Fruit fly (Drosophila melanogaster) whole organism, prepupa: Measurements from ENCODE around the gene jim.

Experiments
- Blimp-1 ChIP-seq: fragments of 200-800 bp; sonication (Bioruptor generic); optimal IDR thresholded peaks from 3 replicates; lab custom pipeline; 2017; ENCODE audit warnings: missing biosample characterization, missing genetic modification characterization, mild to moderate bottlenecking, moderate library complexity, missing genetic modification reagents
- CG10669 ChIP-seq: fragments of 200-800 bp; sonication (Bioruptor generic); optimal IDR thresholded peaks from 3 replicates; lab custom pipeline; 2018; ENCODE audit warnings: missing biosample characterization, mild to moderate bottlenecking, missing genetic modification characterization, moderate library complexity
- CG11294 ChIP-seq: fragments of 200-800 bp; sonication (Bioruptor generic); IDR thresholded peaks from 2 replicates; pipeline ENCODE4 v1.3.6; 2022; ENCODE audit warnings: missing biosample characterization, missing genetic modification characterization
- CG11762 ChIP-seq: fragments of 200-800 bp; sonication (Bioruptor generic); optimal IDR thresholded peaks from 3 replicates; lab custom pipeline; 2016; ENCODE audit warnings: missing biosample characterization, missing genetic modification characterization; ENCODE audit not compliant: insufficient read depth
- CG11902 ChIP-seq: fragments of 200-800 bp; sonication (Bioruptor generic); optimal IDR thresholded peaks from 3 replicates; lab custom pipeline; 2016; ENCODE audit warnings: missing biosample characterization, missing genetic modification characterization
- CG1621 ChIP-seq: fragments of 200-800 bp; sonication (Bioruptor generic); optimal IDR thresholded peaks from 3 replicates; lab custom pipeline; 2018; ENCODE audit warnings: missing biosample characterization, mild to moderate bottlenecking, missing genetic modification characterization
- CG16779 ChIP-seq: fragments of 200-800 bp; sonication (Bioruptor generic); optimal IDR thresholded peaks from 3 replicates; lab custom pipeline; 2017; ENCODE audit warnings: missing biosample characterization, mild to moderate bottlenecking, missing genetic modification characterization
- CG31627 ChIP-seq: fragments of 200-800 bp; sonication (Bioruptor generic); optimal IDR thresholded peaks from 3 replicates; lab custom pipeline; 2016; ENCODE audit warnings: missing biosample characterization, missing genetic modification characterization
- CG32006 ChIP-seq: fragments of 200-800 bp; sonication (Bioruptor generic); optimal IDR thresholded peaks from 3 replicates; lab custom pipeline; 2017; ENCODE audit warnings: missing biosample characterization, mild to moderate bottlenecking, missing genetic modification characterization
- CG34406 ChIP-seq: fragments of 200-800 bp; sonication (Bioruptor generic); optimal IDR thresholded peaks from 3 replicates; lab custom pipeline; 2016; ENCODE audit warnings: missing biosample characterization, missing genetic modification characterization
- CG3919 ChIP-seq: fragments of 200-800 bp; sonication (Bioruptor generic); optimal IDR thresholded peaks from 3 replicates; lab custom pipeline; 2016; ENCODE audit warnings: missing biosample characterization, missing genetic modification characterization
- CG4318 ChIP-seq: fragments of 200-800 bp; sonication (Bioruptor generic); optimal IDR thresholded peaks from 3 replicates; lab custom pipeline; 2017; ENCODE audit warnings: missing biosample characterization, mild to moderate bottlenecking, missing genetic modification characterization
- CG6163 ChIP-seq: fragments of 200-800 bp; sonication (Bioruptor generic); IDR thresholded peaks from 3 replicates; pipeline ENCODE4 v1.3.6; 2022; ENCODE audit warnings: missing biosample characterization, missing genetic modification characterization
- CG6276 ChIP-seq: fragments of 200-800 bp; sonication (Bioruptor generic); optimal IDR thresholded peaks from 2 replicates; lab custom pipeline; 2017; ENCODE audit warnings: missing biosample characterization, mild to moderate bottlenecking, missing genetic modification characterization
- CG6808 ChIP-seq: fragments of 200-800 bp; sonication (Bioruptor generic); optimal IDR thresholded peaks from 3 replicates; lab custom pipeline; 2017; ENCODE audit warnings: missing biosample characterization, missing genetic modification characterization, mild to moderate bottlenecking, moderate library complexity, missing genetic modification reagents
- CG8632 ChIP-seq: fragments of 200-800 bp; sonication (Bioruptor generic); optimal IDR thresholded peaks from 3 replicates; lab custom pipeline; 2016; ENCODE audit warnings: missing biosample characterization, missing genetic modification characterization
- Eip75B ChIP-seq: fragments of 200-800 bp; sonication (Bioruptor generic); optimal IDR thresholded peaks from 3 replicates; lab custom pipeline; 2016; ENCODE audit warnings: missing biosample characterization, missing genetic modification characterization
- Eip78C ChIP-seq: fragments of 200-800 bp; sonication (Bioruptor generic); peaks from one replicate; lab custom pipeline; 2016; ENCODE audit warnings: missing biosample characterization, missing genetic modification characterization
- Eip93F ChIP-seq: fragments of 200-800 bp; sonication (Bioruptor generic); optimal IDR thresholded peaks from 2 replicates; lab custom pipeline; 2016; ENCODE audit warnings: missing biosample characterization, mild to moderate bottlenecking, missing genetic modification characterization
- Ets21C ChIP-seq: fragments of 200-800 bp; sonication (Bioruptor generic); optimal IDR thresholded peaks from 3 replicates; lab custom pipeline; 2016; ENCODE audit warnings: missing biosample characterization, missing genetic modification characterization
- Ets96B ChIP-seq: fragments of 200-800 bp; optimal IDR thresholded peaks from 2 replicates; lab custom pipeline; 2019; ENCODE audit warnings: missing biosample characterization, mild to moderate bottlenecking, missing genetic modification characterization, moderate library complexity
- Gug ChIP-seq: fragments of 200-800 bp; sonication (Bioruptor generic); IDR thresholded peaks from 2 replicates; pipeline ENCODE4 v1.3.6; 2022; ENCODE audit warnings: missing biosample characterization, missing genetic modification characterization
- Hr38 ChIP-seq: sonication (Bioruptor generic); optimal IDR thresholded peaks from 2 replicates; lab custom pipeline; 2016; ENCODE audit warnings: missing biosample characterization, missing genetic modification characterization
- Lpt ChIP-seq: fragments of 200-800 bp; sonication (Bioruptor generic); optimal IDR thresholded peaks from 3 replicates; lab custom pipeline; 2016; ENCODE audit warnings: missing biosample characterization, missing genetic modification characterization
- OdsH ChIP-seq: fragments of 200-800 bp; sonication (Bioruptor generic); optimal IDR thresholded peaks from 3 replicates; lab custom pipeline; 2016; ENCODE audit warnings: missing biosample characterization, missing genetic modification characterization
- Smox ChIP-seq: fragments of 200-800 bp; sonication (Bioruptor generic); optimal IDR thresholded peaks from 3 replicates; lab custom pipeline; 2016; ENCODE audit warnings: missing biosample characterization, missing genetic modification characterization
- Sox102F ChIP-seq: fragments of 200-800 bp; sonication (Bioruptor generic); optimal IDR thresholded peaks from 2 replicates; lab custom pipeline; 2016; ENCODE audit warnings: missing biosample characterization, mild to moderate bottlenecking, missing genetic modification characterization
- Sox14 ChIP-seq: fragments of 200-800 bp; sonication (Bioruptor generic); optimal IDR thresholded peaks from 3 replicates; lab custom pipeline; 2016; ENCODE audit warnings: missing biosample characterization, missing genetic modification characterization
- Sox15 ChIP-seq: fragments of 200-800 bp; sonication (Bioruptor generic); optimal IDR thresholded peaks from 3 replicates; lab custom pipeline; 2016; ENCODE audit warnings: missing biosample characterization, missing genetic modification characterization
- acj6 ChIP-seq: fragments of 200-800 bp; sonication (Bioruptor generic); optimal IDR thresholded peaks from 3 replicates; lab custom pipeline; 2016; ENCODE audit warnings: missing biosample characterization, missing genetic modification characterization
- cyc ChIP-seq: fragments of 200-800 bp; sonication (Bioruptor generic); optimal IDR thresholded peaks from 3 replicates; lab custom pipeline; 2016; ENCODE audit warnings: missing biosample characterization, missing genetic modification characterization
- dac ChIP-seq: fragments of 200-800 bp; sonication (Bioruptor generic); optimal IDR thresholded peaks from 2 replicates; lab custom pipeline; 2017; ENCODE audit warnings: missing biosample characterization, mild to moderate bottlenecking, missing genetic modification characterization
- dsx ChIP-seq: fragments of 200-800 bp; optimal IDR thresholded peaks from 3 replicates; lab custom pipeline; 2019; ENCODE audit warnings: missing biosample characterization, mild to moderate bottlenecking, missing genetic modification characterization, moderate library complexity; ENCODE audit not compliant: poor library complexity, severe bottlenecking
- eg ChIP-seq: fragments of 200-800 bp; sonication (Bioruptor generic); IDR thresholded peaks from 3 replicates; pipeline ENCODE4 v1.3.6; 2022; ENCODE audit warnings: missing biosample characterization, missing genetic modification characterization
- fd59A ChIP-seq: fragments of 200-800 bp; sonication (Bioruptor generic); optimal IDR thresholded peaks from 2 replicates; lab custom pipeline; 2017; ENCODE audit warnings: missing biosample characterization, mild to moderate bottlenecking, missing genetic modification characterization, missing genetic modification reagents
- fd85E ChIP-seq: fragments of 200-800 bp; sonication (Bioruptor generic); optimal IDR thresholded peaks from 3 replicates; lab custom pipeline; 2016; ENCODE audit warnings: missing biosample characterization, missing genetic modification characterization
- fkh ChIP-seq: fragments of 200-800 bp; sonication (Bioruptor generic); optimal IDR thresholded peaks from 3 replicates; lab custom pipeline; 2017; ENCODE audit warnings: missing biosample characterization, mild to moderate bottlenecking, missing genetic modification characterization, moderate library complexity
- lz ChIP-seq: fragments of 200-800 bp; sonication (Bioruptor generic); optimal IDR thresholded peaks from 3 replicates; lab custom pipeline; 2016; ENCODE audit warnings: missing biosample characterization, missing genetic modification characterization
- pdm3 ChIP-seq: fragments of 200-800 bp; sonication (Bioruptor generic); optimal IDR thresholded peaks from 3 replicates; lab custom pipeline; 2016; ENCODE audit warnings: missing biosample characterization, missing genetic modification characterization
- salr ChIP-seq, 2 experiments: fragments of 200-800 bp; sonication (Bioruptor generic); optimal IDR thresholded peaks; 3 replicates each; lab custom pipeline; 2016 to 2018; ENCODE audit warnings: missing biosample characterization in 2 of 2, missing genetic modification characterization in 2 of 2, mild to moderate bottlenecking in 1 of 2
- spab ChIP-seq: fragments of 200-800 bp; sonication (Bioruptor generic); optimal IDR thresholded peaks from 2 replicates; lab custom pipeline; 2017; ENCODE audit warnings: missing biosample characterization, mild to moderate bottlenecking, missing genetic modification characterization, missing genetic modification reagents
- ss ChIP-seq, 2 experiments: fragments of 200-800 bp; sonication (Bioruptor generic); optimal IDR thresholded peaks; 2 replicates in 1 of 2; 3 replicates in 1 of 2; lab custom pipeline; 2017 to 2018; ENCODE audit warnings: mild to moderate bottlenecking in 2 of 2, missing biosample characterization in 2 of 2, missing genetic modification characterization in 2 of 2, moderate library complexity in 1 of 2
- svp ChIP-seq: fragments of 200-800 bp; sonication (Bioruptor generic); peaks from one replicate; lab custom pipeline; 2016; ENCODE audit warnings: missing biosample characterization, missing genetic modification characterization
- topi ChIP-seq: fragments of 200-800 bp; sonication (Bioruptor generic); optimal IDR thresholded peaks from 3 replicates; lab custom pipeline; 2016; ENCODE audit warnings: missing biosample characterization, missing genetic modification characterization
- vri ChIP-seq: fragments of 200-800 bp; sonication (Bioruptor generic); optimal IDR thresholded peaks from 3 replicates; lab custom pipeline; 2016; ENCODE audit warnings: missing biosample characterization, mild to moderate bottlenecking, missing genetic modification characterization

jim gene

dm6 chr3L:22847679-22848118, 12.7 kb upstream of the jim start (continued):
- TF ChIP-seq CG34406 (GFP tag; lab: Kevin White, UChicago) (no peak), svp (peak; percentile 67), CG6276 (GFP tag; lab: Kevin White, UChicago) (peak; percentile 32), Ets21C (GFP tag; lab: Kevin White, UChicago) (no peak), Lpt (GFP tag; lab: Kevin White, UChicago) (no peak), vri (peak; percentile 10), eg (GFP tag; lab: Robert Waterston, UW) (peak; percentile 40; the same call in 2 of the 3 replicates), Blimp-1 (no peak), topi (GFP tag; lab: Kevin White, UChicago) (peak; percentile 9), fd59A (GFP tag; lab: Kevin White, UChicago) (no peak), fd85E (no peak), salr (GFP tag; optimal IDR thresholded peaks at IDR 0.05; lab: Kevin White, UChicago) (no peak), CG11294 (no peak), ss (GFP tag; optimal IDR thresholded peaks at IDR 0.05; lab: Kevin White, UChicago) (peak; percentile 54 to 57), CG8632 (GFP tag; lab: Kevin White, UChicago) (no peak), Hr38 (no peak), Gug (GFP tag; lab: Robert Waterston, UW) (no peak), dac (no peak), CG4318 (no peak), Sox14 (GFP tag; lab: Kevin White, UChicago) (peak; percentile 9), Sox15 (GFP tag; lab: Kevin White, UChicago) (no peak), CG16779 (tag; lab: Kevin White, UChicago) (peak; percentile 27), CG11902 (GFP tag; lab: Kevin White, UChicago) (no peak), CG10669 (peak; percentile 3), acj6 (GFP tag; lab: Kevin White, UChicago) (no peak)

dm6 chr3L:22843094-22843493, 8.1 kb upstream of the jim start:
- TF ChIP-seq Eip78C (GFP tag; lab: Kevin White, UChicago) (peak; percentile 40), salr (GFP tag; optimal IDR thresholded peaks at IDR 0.05; lab: Kevin White, UChicago) (no peak), Eip75B (GFP tag; lab: Kevin White, UChicago) (no peak), CG4318 (no peak), svp (peak; percentile 55), Hr38 (no peak), CG6163 (GFP tag; lab: Robert Waterston, UW) (no peak), CG16779 (tag; lab: Kevin White, UChicago) (no peak), CG3919 (GFP tag; lab: Kevin White, UChicago) (no peak)

- no peak for TF ChIP-seq cyc (GFP tag; lab: Kevin White, UChicago)
- peak; percentile 79 to 80 for TF ChIP-seq ss (GFP tag; optimal IDR thresholded peaks at IDR 0.05; lab: Kevin White, UChicago)
- no peak for TF ChIP-seq pdm3 (GFP tag; lab: Kevin White, UChicago)
- TF ChIP-seq dsx (GFP tag; lab: Kevin White, UChicago): peak; percentile 47
- peak; percentile 33 for TF ChIP-seq CG32006
- TF ChIP-seq CG10669: peak; percentile 16
- peak; percentile 72 for TF ChIP-seq Blimp-1
- peak; percentile 24 for TF ChIP-seq Eip75B (GFP tag; lab: Kevin White, UChicago)
- TF ChIP-seq CG31627 (GFP tag; lab: Kevin White, UChicago): no peak
- TF ChIP-seq topi (GFP tag; lab: Kevin White, UChicago): peak; percentile 27
- no peak for TF ChIP-seq Eip93F (GFP tag; lab: Kevin White, UChicago)
- no peak for TF ChIP-seq fd85E
- TF ChIP-seq fkh: peak; percentile 20
- no peak for TF ChIP-seq CG4318
- peak; percentile 63 for TF ChIP-seq Lpt (GFP tag; lab: Kevin White, UChicago)
- TF ChIP-seq CG8632 (GFP tag; lab: Kevin White, UChicago): peak; percentile 1
- TF ChIP-seq Sox102F: no peak
- TF ChIP-seq salr (GFP tag; optimal IDR thresholded peaks at IDR 0.05; lab: Kevin White, UChicago): peak; percentile 8 to 51
- peak; percentile 46 for TF ChIP-seq Ets96B (tag; lab: Kevin White, UChicago)
- no peak for TF ChIP-seq CG11902 (GFP tag; lab: Kevin White, UChicago)
- TF ChIP-seq CG1621 (tag; lab: Kevin White, UChicago): peak; percentile 73
- no peak for TF ChIP-seq Sox15 (GFP tag; lab: Kevin White, UChicago)
- no peak for TF ChIP-seq OdsH
- TF ChIP-seq CG6163 (GFP tag; lab: Robert Waterston, UW): peak; percentile 73; the same call in 2 of the 3 replicates
- peak; percentile 87 for TF ChIP-seq svp
- TF ChIP-seq CG6808 (GFP tag; lab: Kevin White, UChicago): peak; percentile 75
- TF ChIP-seq Smox: no peak
- TF ChIP-seq lz (GFP tag; lab: Kevin White, UChicago): no peak
- TF ChIP-seq spab: peak; percentile 69
- TF ChIP-seq CG3919 (GFP tag; lab: Kevin White, UChicago): peak; percentile 21
- TF ChIP-seq CG11762 (GFP tag; lab: Kevin White, UChicago): peak; percentile 19
Measured at dm6 chr3L:22839726-22840228, 4.8 kb upstream of the jim start.
